Fruit fly (Drosophila melanogaster): ENCODE data around the gene CG32633.

DNA sequence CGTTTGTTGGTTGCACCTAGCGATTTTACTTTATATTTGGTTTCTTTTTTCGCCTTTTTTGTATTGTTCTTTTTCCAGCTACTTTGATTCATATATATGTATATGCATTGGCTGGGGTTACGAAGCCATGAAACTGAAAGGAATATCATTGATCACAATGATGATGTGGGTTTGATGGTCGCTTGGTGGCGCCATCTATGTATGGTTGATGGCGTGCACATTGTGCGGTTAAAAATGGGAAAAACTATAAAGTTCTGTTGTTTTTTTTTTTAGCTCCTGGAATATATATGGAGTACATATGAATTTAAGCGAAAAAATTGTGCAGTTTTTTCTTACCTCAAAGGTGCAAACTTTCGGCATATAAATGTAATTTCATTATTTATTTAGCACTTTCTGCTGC, 25.4 kb downstream of the CG32633 start:
- TF ChIP-seq psq (optimal IDR thresholded peaks at IDR 0.05) = no peak
- TF ChIP-seq EcR (GFP tag; optimal IDR thresholded peaks at IDR 0.05) = no peak
